Worm (Caenorhabditis elegans) whole organism, L2 larva: Measurements from ENCODE around the gene col-75.
A peak's percentile ranks its signal among the peaks of the same experiment; 100 is the strongest.

ENCODE experiments used
- C34F6.9 ChIP-seq: fragments of 150-350 bp; optimal IDR thresholded peaks from 2 replicates; lab custom pipeline; 2014; ENCODE audit warnings: missing biosample characterization, missing genetic modification characterization
- F13H6.1 ChIP-seq: sonication (generic microtip); optimal IDR thresholded peaks from 2 replicates; lab custom pipeline; 2016; ENCODE audit warnings: missing genetic modification characterization, missing compliant biosample characterization
- R02D3.7 ChIP-seq: fragments of 150-350 bp; optimal IDR thresholded peaks from 2 replicates; lab custom pipeline; 2014; ENCODE audit warnings: missing biosample characterization, missing genetic modification characterization
- Y55F3AM.14 ChIP-seq: fragments of 200-800 bp; sonication (Bioruptor generic); optimal IDR thresholded peaks from 2 replicates; lab custom pipeline; 2018; ENCODE audit warnings: mild to moderate bottlenecking, missing genetic modification characterization, missing compliant biosample characterization
- alr-1 ChIP-seq: fragments of 150-350 bp; optimal IDR thresholded peaks from 2 replicates; lab custom pipeline; 2014; ENCODE audit warnings: missing biosample characterization, missing genetic modification characterization
- ama-1 ChIP-seq: fragments of 150-350 bp; optimal IDR thresholded peaks from 2 replicates; lab custom pipeline; 2018; ENCODE audit warnings: inconsistent platforms
- blmp-1 ChIP-seq: sonication (generic microtip); optimal IDR thresholded peaks from 2 replicates; lab custom pipeline; 2017; ENCODE audit warnings: missing genetic modification characterization, mild to moderate bottlenecking, missing compliant biosample characterization, antibody characterized with exemption, moderate library complexity; ENCODE audit not compliant: insufficient read depth
- ceh-16 ChIP-seq: fragments of 150-350 bp; optimal IDR thresholded peaks from 2 replicates; lab custom pipeline; 2014; ENCODE audit warnings: missing biosample characterization, missing genetic modification characterization
- ceh-82 ChIP-seq: fragments of 150-350 bp; optimal IDR thresholded peaks from 2 replicates; lab custom pipeline; 2014; ENCODE audit warnings: missing biosample characterization, missing genetic modification characterization
- crh-2 ChIP-seq: sonication (generic microtip); optimal IDR thresholded peaks from 2 replicates; lab custom pipeline; 2017; ENCODE audit warnings: missing biosample characterization, missing genetic modification characterization
- dmd-4 ChIP-seq: sonication (generic microtip); optimal IDR thresholded peaks from 2 replicates; lab custom pipeline; 2017; ENCODE audit warnings: missing biosample characterization, missing genetic modification characterization
- egl-27 ChIP-seq: sonication (generic microtip); optimal IDR thresholded peaks from 3 replicates; lab custom pipeline; 2017; ENCODE audit warnings: missing biosample characterization, missing genetic modification reagents, missing genetic modification characterization
- elt-1 ChIP-seq: fragments of 150-350 bp; optimal IDR thresholded peaks from 2 replicates; lab custom pipeline; 2014; ENCODE audit warnings: missing biosample characterization, missing genetic modification characterization
- elt-3 ChIP-seq: sonication (generic microtip); optimal IDR thresholded peaks from 2 replicates; lab custom pipeline; 2017; ENCODE audit warnings: missing biosample characterization, missing genetic modification characterization
- fos-1 ChIP-seq: fragments of 150-350 bp; optimal IDR thresholded peaks from 2 replicates; lab custom pipeline; 2014; ENCODE audit warnings: missing biosample characterization, missing genetic modification characterization
- gmeb-1 ChIP-seq: fragments of 150-350 bp; optimal IDR thresholded peaks from 2 replicates; lab custom pipeline; 2014; ENCODE audit warnings: missing biosample characterization, missing genetic modification characterization
- lin-13 ChIP-seq: fragments of 150-350 bp; optimal IDR thresholded peaks from 2 replicates; lab custom pipeline; 2014; ENCODE audit warnings: missing biosample characterization, missing genetic modification reagents, missing genetic modification characterization
- lin-39 ChIP-seq: fragments of 150-350 bp; optimal IDR thresholded peaks from 2 replicates; lab custom pipeline; 2014; ENCODE audit warnings: missing biosample characterization, missing genetic modification reagents, missing genetic modification characterization
- lsy-2 ChIP-seq, 2 experiments: fragments of 150-350 bp in 1 of 2; sonication (generic microtip) in 1 of 2; optimal IDR thresholded peaks; 2 replicates each; lab custom pipeline; 2014 to 2017; ENCODE audit warnings: missing biosample characterization in 2 of 2, missing genetic modification characterization in 2 of 2
- mab-5 ChIP-seq: fragments of 150-350 bp; optimal IDR thresholded peaks from 2 replicates; lab custom pipeline; 2014; ENCODE audit warnings: missing biosample characterization, missing genetic modification characterization
- mbf-1 ChIP-seq: sonication (generic microtip); optimal IDR thresholded peaks from 2 replicates; lab custom pipeline; 2017; ENCODE audit warnings: missing biosample characterization, missing genetic modification characterization
- mdl-1 ChIP-seq, 2 experiments: fragments of 150-350 bp in 1 of 2; sonication (generic microtip) in 1 of 2; optimal IDR thresholded peaks; 2 replicates each; lab custom pipeline; 2017; ENCODE audit warnings: missing biosample characterization in 2 of 2, missing genetic modification characterization in 2 of 2
- nhr-10 ChIP-seq: sonication (generic microtip); optimal IDR thresholded peaks from 2 replicates; lab custom pipeline; 2017; ENCODE audit warnings: missing biosample characterization, missing genetic modification characterization
- nhr-11 ChIP-seq: fragments of 150-350 bp; optimal IDR thresholded peaks from 2 replicates; lab custom pipeline; 2014; ENCODE audit warnings: missing biosample characterization, missing genetic modification characterization
- nhr-129 ChIP-seq: fragments of 150-350 bp; optimal IDR thresholded peaks from 2 replicates; lab custom pipeline; 2014; ENCODE audit warnings: missing biosample characterization, missing genetic modification characterization
- nhr-21 ChIP-seq: fragments of 150-350 bp; optimal IDR thresholded peaks from 2 replicates; lab custom pipeline; 2014; ENCODE audit warnings: missing biosample characterization, missing genetic modification characterization
- nhr-23 ChIP-seq: fragments of 150-350 bp; optimal IDR thresholded peaks from 2 replicates; lab custom pipeline; 2014; ENCODE audit warnings: missing biosample characterization, missing genetic modification reagents, missing genetic modification characterization
- nhr-237 ChIP-seq: fragments of 150-350 bp; optimal IDR thresholded peaks from 2 replicates; lab custom pipeline; 2014; ENCODE audit warnings: missing biosample characterization, missing genetic modification characterization
- nhr-6 ChIP-seq: fragments of 150-350 bp; optimal IDR thresholded peaks from 2 replicates; lab custom pipeline; 2014; ENCODE audit warnings: missing biosample characterization, missing genetic modification characterization
- peb-1 ChIP-seq: fragments of 150-350 bp; optimal IDR thresholded peaks from 2 replicates; lab custom pipeline; 2014; ENCODE audit warnings: missing biosample characterization, missing genetic modification characterization
- sem-4 ChIP-seq: fragments of 150-350 bp; optimal IDR thresholded peaks from 2 replicates; lab custom pipeline; 2014; ENCODE audit warnings: missing biosample characterization, missing genetic modification reagents, missing genetic modification characterization
- skn-1 ChIP-seq: sonication (generic microtip); optimal IDR thresholded peaks from 2 replicates; lab custom pipeline; 2017; ENCODE audit warnings: missing biosample characterization, missing genetic modification characterization
- sma-3 ChIP-seq: sonication (generic microtip); optimal IDR thresholded peaks from 2 replicates; lab custom pipeline; 2016; ENCODE audit warnings: missing genetic modification reagents, missing genetic modification characterization, missing compliant biosample characterization
- sma-9 ChIP-seq, 2 experiments: fragments of 150-350 bp in 1 of 2; sonication (generic microtip) in 1 of 2; optimal IDR thresholded peaks; 2 replicates each; lab custom pipeline; 2014 to 2016; ENCODE audit warnings: missing genetic modification characterization in 2 of 2, mild to moderate bottlenecking in 1 of 2, missing biosample characterization in 1 of 2, missing compliant biosample characterization in 1 of 2, missing genetic modification reagents in 1 of 2, moderate library complexity in 1 of 2
- snpc-4 ChIP-seq: fragments of 150-350 bp; optimal IDR thresholded peaks from 2 replicates; lab custom pipeline; 2014; ENCODE audit warnings: missing biosample characterization, missing genetic modification characterization
- unc-39 ChIP-seq: fragments of 150-350 bp; optimal IDR thresholded peaks from 2 replicates; lab custom pipeline; 2014; ENCODE audit warnings: missing biosample characterization, missing genetic modification characterization
- unc-55 ChIP-seq: fragments of 150-350 bp; sonication (generic microtip); optimal IDR thresholded peaks from 3 replicates; lab custom pipeline; 2014; ENCODE audit warnings: missing biosample characterization, missing genetic modification reagents, missing genetic modification characterization
- unc-62 ChIP-seq: fragments of 150-350 bp; optimal IDR thresholded peaks from 2 replicates; lab custom pipeline; 2014; ENCODE audit warnings: missing biosample characterization, missing genetic modification reagents, missing genetic modification characterization
- zag-1 ChIP-seq: fragments of 150-350 bp; optimal IDR thresholded peaks from 2 replicates; lab custom pipeline; 2014; ENCODE audit warnings: missing biosample characterization, missing genetic modification characterization
- ztf-11 ChIP-seq: sonication (generic microtip); optimal IDR thresholded peaks from 2 replicates; lab custom pipeline; 2017; ENCODE audit warnings: missing biosample characterization, missing genetic modification characterization
- ztf-4 ChIP-seq: fragments of 150-350 bp; optimal IDR thresholded peaks from 2 replicates; lab custom pipeline; 2014; ENCODE audit warnings: missing biosample characterization, missing genetic modification characterization

The col-75 gene

ce11 chrII:6407279-6407678 lies 18.8 kb upstream of the col-75 start, which contains the start of gene spp-11:
spp-11 (minus strand) TSS chrII:6407379.
- TF ChIP-seq fos-1 = no peak
- TF ChIP-seq nhr-11 (tag; lab: Kevin White, UChicago) = no peak
- no peak for TF ChIP-seq nhr-129 (tag; lab: Kevin White, UChicago)
- no peak for TF ChIP-seq unc-39 (tag; lab: Kevin White, UChicago)
- TF ChIP-seq dmd-4 (tag; lab: Kevin White, UChicago) = no peak
- no peak for TF ChIP-seq lin-39
- TF ChIP-seq elt-3 = no peak
- no peak for TF ChIP-seq lsy-2 (tag; optimal IDR thresholded peaks at IDR 0.05; lab: Kevin White, UChicago)
- no peak for TF ChIP-seq ceh-82
- no peak for TF ChIP-seq ztf-11 (tag; lab: Kevin White, UChicago)
- no peak for TF ChIP-seq ztf-4 (tag; lab: Kevin White, UChicago)
- TF ChIP-seq egl-27 (tag; lab: Kevin White, UChicago) = no peak

ce11 chrII:6409098-6409497 lies 17.0 kb upstream of the col-75 start:
- TF ChIP-seq R02D3.7 (tag; lab: Kevin White, UChicago) = no peak

ce11 chrII:6410181-6410580 lies 15.9 kb upstream of the col-75 start, which contains the start of gene T25D10.4:
T25D10.4 (minus strand) TSS chrII:6410281.
- TF ChIP-seq alr-1 = no peak
- TF ChIP-seq egl-27 (tag; lab: Kevin White, UChicago) = no peak
- TF ChIP-seq nhr-129 (tag; lab: Kevin White, UChicago) = no peak
- TF ChIP-seq ztf-4 (tag; lab: Kevin White, UChicago) = no peak
- TF ChIP-seq nhr-6 (tag; lab: Kevin White, UChicago) = no peak
- TF ChIP-seq sma-9 (GFP tag; optimal IDR thresholded peaks at IDR 0.05; lab: Kevin White, UChicago) = no peak
- no peak for TF ChIP-seq sma-9 (tag; optimal IDR thresholded peaks at IDR 0.05; lab: Kevin White, UChicago)
- TF ChIP-seq elt-3 = no peak
- TF ChIP-seq zag-1 = no peak
- TF ChIP-seq R02D3.7 (tag; lab: Kevin White, UChicago) = no peak
- no peak for TF ChIP-seq nhr-10 (tag; lab: Kevin White, UChicago)
- TF ChIP-seq elt-1 (tag; lab: Kevin White, UChicago) = no peak
- no peak for TF ChIP-seq sem-4 (tag; lab: Kevin White, UChicago)
- TF ChIP-seq nhr-21 (tag; lab: Kevin White, UChicago) = no peak

ce11 chrII:6411660-6412451 lies 14.2 kb upstream of the col-75 start:
- TF ChIP-seq ceh-16 (tag; lab: Kevin White, UChicago) = peak; percentile 26
- TF ChIP-seq nhr-129 (tag; lab: Kevin White, UChicago) = no peak

ce11 chrII:6413788-6414187 lies 12.3 kb upstream of the col-75 start:
- no peak for TF ChIP-seq ceh-16 (tag; lab: Kevin White, UChicago)
- no peak for TF ChIP-seq ceh-82
- no peak for TF ChIP-seq nhr-11 (tag; lab: Kevin White, UChicago)
- TF ChIP-seq C34F6.9 = no peak
- no peak for TF ChIP-seq sma-3
- TF ChIP-seq nhr-10 (tag; lab: Kevin White, UChicago) = no peak
- no peak for TF ChIP-seq skn-1 (tag; lab: Kevin White, UChicago)
- no peak for TF ChIP-seq alr-1
- TF ChIP-seq elt-3 = no peak
- TF ChIP-seq sem-4 (tag; lab: Kevin White, UChicago) = no peak
- no peak for TF ChIP-seq blmp-1 (tag; lab: Kevin White, UChicago)
- TF ChIP-seq nhr-6 (tag; lab: Kevin White, UChicago) = no peak
- TF ChIP-seq peb-1 = no peak
- no peak for TF ChIP-seq ztf-11 (tag; lab: Kevin White, UChicago)
- TF ChIP-seq dmd-4 (tag; lab: Kevin White, UChicago) = no peak
- TF ChIP-seq ama-1 (lab: Kevin White, UChicago) = no peak
- TF ChIP-seq lin-39 = no peak
- TF ChIP-seq nhr-23 (tag; lab: Kevin White, UChicago) = no peak
- TF ChIP-seq snpc-4 = no peak
- peak; percentile 40 for TF ChIP-seq F13H6.1
- TF ChIP-seq nhr-129 (tag; lab: Kevin White, UChicago) = no peak
- no peak for TF ChIP-seq unc-62 (GFP tag; lab: Kevin White, UChicago)
- TF ChIP-seq elt-1 (tag; lab: Kevin White, UChicago) = no peak
- peak; percentile 20 for TF ChIP-seq crh-2 (tag; lab: Kevin White, UChicago)
- TF ChIP-seq ztf-4 (tag; lab: Kevin White, UChicago) = no peak
- no peak for TF ChIP-seq R02D3.7 (tag; lab: Kevin White, UChicago)
- no peak for TF ChIP-seq nhr-237
- TF ChIP-seq Y55F3AM.14 = no peak
- peak; percentile 49 for TF ChIP-seq sma-9 (GFP tag; optimal IDR thresholded peaks at IDR 0.05; lab: Kevin White, UChicago)
- TF ChIP-seq sma-9 (tag; optimal IDR thresholded peaks at IDR 0.05; lab: Kevin White, UChicago) = no peak
- TF ChIP-seq mab-5 (tag; lab: Kevin White, UChicago) = no peak
- TF ChIP-seq gmeb-1 = peak; percentile 15
- no peak for TF ChIP-seq unc-55 (GFP tag; lab: Kevin White, UChicago)
- TF ChIP-seq mdl-1 (tag; optimal IDR thresholded peaks at IDR 0.05; lab: Kevin White, UChicago) = no peak
- no peak for TF ChIP-seq lin-13
- no peak for TF ChIP-seq mbf-1 (tag; lab: Kevin White, UChicago)
